Worm (Caenorhabditis elegans): ENCODE results near the gene VM106R.1.

DNA sequence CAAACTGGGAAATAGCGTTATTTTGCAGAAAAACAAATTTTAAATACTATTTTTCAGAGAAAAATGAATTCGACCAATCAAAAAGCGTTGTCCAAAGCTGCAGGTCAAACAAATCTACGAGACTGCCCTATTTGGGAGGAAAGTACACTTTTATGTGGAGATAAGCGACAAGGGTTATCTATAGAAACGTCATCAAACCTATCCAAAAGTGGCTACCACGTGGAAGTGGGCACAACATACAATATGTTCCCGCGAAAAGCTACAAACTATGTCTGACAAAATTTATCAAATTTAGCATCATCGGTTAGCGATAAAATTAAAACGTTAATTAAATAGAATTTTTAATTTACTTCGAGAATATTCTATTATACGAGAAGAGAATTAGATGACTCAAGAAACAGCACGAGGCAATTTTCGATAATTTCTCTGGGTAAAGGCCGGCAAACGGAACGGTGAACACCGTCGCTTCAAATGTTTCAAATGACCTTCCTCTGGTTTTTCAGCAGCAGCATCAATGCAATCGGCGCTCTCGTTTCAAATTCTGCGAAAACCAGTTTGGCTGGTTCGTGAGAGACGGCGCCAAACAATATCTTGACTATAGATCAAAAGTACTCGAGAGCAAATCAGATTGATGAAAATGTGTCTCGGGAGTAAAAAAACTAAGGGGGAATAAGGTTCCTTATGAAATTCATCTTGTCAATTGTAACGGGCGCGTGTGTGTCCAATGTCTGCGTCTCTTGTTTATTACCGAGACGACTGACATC, 32.9 kb upstream of the VM106R.1 start:
- TF ChIP-seq cnd-1 (tag; optimal IDR thresholded peaks at IDR 0.05), result no peak
- TF ChIP-seq pha-4 (tag; optimal IDR thresholded peaks at IDR 0.05), result no peak
- no peak for TF ChIP-seq nhr-28 (tag; optimal IDR thresholded peaks at IDR 0.05)
- no peak for TF ChIP-seq ztf-11 (tag; optimal IDR thresholded peaks at IDR 0.05)
- TF ChIP-seq nhr-237 (tag; optimal IDR thresholded peaks at IDR 0.05), result no peak
- no peak for TF ChIP-seq unc-62 (GFP tag; optimal IDR thresholded peaks at IDR 0.05)
- no peak for TF ChIP-seq nhr-12 (tag; optimal IDR thresholded peaks at IDR 0.05)
- no peak for TF ChIP-seq zip-8 (tag; optimal IDR thresholded peaks at IDR 0.05)
- TF ChIP-seq sptf-1 (tag; optimal IDR thresholded peaks at IDR 0.05), result no peak
- no peak for TF ChIP-seq elt-1 (tag; optimal IDR thresholded peaks at IDR 0.05; ENCODE audit: borderline replicate concordance, insufficient read depth)

All from whole organism, mixed stage, embryonic.